Fruit fly (Drosophila melanogaster) whole organism, pupa: ENCODE measurements around the gene ais.
A peak's percentile ranks its signal among the peaks of the same experiment; 100 is the strongest.

ENCODE experiments used
- CG10348 ChIP-seq: fragments of 200-800 bp; sonication (Bioruptor generic); IDR thresholded peaks from 2 replicates; pipeline ENCODE4 v1.3.6; 2022; ENCODE audit warnings: missing biosample characterization, missing genetic modification characterization
- CG12605 ChIP-seq: fragments of 200-800 bp; sonication (Bioruptor generic); IDR thresholded peaks from 2 replicates; pipeline ENCODE4 v1.3.6; 2022; ENCODE audit warnings: missing biosample characterization, missing genetic modification characterization
- CG13204 ChIP-seq: fragments of 200-800 bp; sonication (Bioruptor generic); optimal IDR thresholded peaks from 2 replicates; lab custom pipeline; 2018; ENCODE audit warnings: missing biosample characterization, mild to moderate bottlenecking, missing genetic modification characterization, moderate library complexity
- CG14655 ChIP-seq: fragments of 200-800 bp; sonication (Bioruptor generic); optimal IDR thresholded peaks from 3 replicates; lab custom pipeline; 2017; ENCODE audit warnings: mild to moderate bottlenecking, missing biosample characterization, missing genetic modification reagents, missing genetic modification characterization
- CG15710 ChIP-seq: fragments of 200-800 bp; sonication (Bioruptor generic); optimal IDR thresholded peaks from 2 replicates; lab custom pipeline; 2018; ENCODE audit warnings: missing biosample characterization, mild to moderate bottlenecking, missing genetic modification characterization, moderate library complexity
- CG17806 ChIP-seq: fragments of 200-800 bp; sonication (Bioruptor generic); optimal IDR thresholded peaks from 2 replicates; lab custom pipeline; 2018; ENCODE audit warnings: missing biosample characterization, mild to moderate bottlenecking, missing genetic modification characterization, moderate library complexity
- CG32121 ChIP-seq: fragments of 200-800 bp; sonication (Bioruptor generic); IDR thresholded peaks from 2 replicates; pipeline ENCODE4 v1.3.6; 2022; ENCODE audit warnings: missing biosample characterization, missing genetic modification characterization
- CG34367 ChIP-seq: fragments of 200-800 bp; sonication (Bioruptor generic); optimal IDR thresholded peaks from 2 replicates; lab custom pipeline; 2018; ENCODE audit warnings: missing biosample characterization, mild to moderate bottlenecking, missing genetic modification characterization
- CG4496 ChIP-seq: fragments of 200-800 bp; sonication (Bioruptor generic); IDR thresholded peaks from 3 replicates; pipeline ENCODE4 v1.3.6; 2022; ENCODE audit warnings: missing biosample characterization, missing genetic modification characterization
- CG8159 ChIP-seq: fragments of 200-800 bp; sonication (Bioruptor generic); optimal IDR thresholded peaks from 3 replicates; lab custom pipeline; 2018; ENCODE audit warnings: missing biosample characterization, mild to moderate bottlenecking, missing genetic modification characterization, moderate library complexity
- CG8301 ChIP-seq: fragments of 200-800 bp; sonication (Bioruptor generic); optimal IDR thresholded peaks from 2 replicates; lab custom pipeline; 2018; ENCODE audit warnings: missing biosample characterization, mild to moderate bottlenecking, missing genetic modification characterization
- CG9948 ChIP-seq: fragments of 200-800 bp; sonication (Bioruptor generic); optimal IDR thresholded peaks from 2 replicates; lab custom pipeline; 2018; ENCODE audit warnings: missing biosample characterization, mild to moderate bottlenecking, missing genetic modification characterization, moderate library complexity
- D1 ChIP-seq: fragments of 200-800 bp; sonication (Bioruptor generic); optimal IDR thresholded peaks from 2 replicates; lab custom pipeline; 2018; ENCODE audit warnings: missing biosample characterization, mild to moderate bottlenecking, missing genetic modification characterization, moderate library complexity
- EcR ChIP-seq: fragments of 200-800 bp; sonication (Bioruptor generic); optimal IDR thresholded peaks from 3 replicates; lab custom pipeline; 2019; ENCODE audit warnings: missing biosample characterization, missing genetic modification characterization, mild to moderate bottlenecking, moderate library complexity, missing genetic modification reagents
- Ets98B ChIP-seq: fragments of 200-800 bp; sonication (Bioruptor generic); IDR thresholded peaks from 2 replicates; pipeline ENCODE4 v1.3.6; 2022; ENCODE audit warnings: missing biosample characterization, missing genetic modification characterization
- Pif1A ChIP-seq: fragments of 200-800 bp; sonication (Bioruptor generic); optimal IDR thresholded peaks from 3 replicates; lab custom pipeline; 2016; ENCODE audit warnings: missing biosample characterization, missing genetic modification characterization
- Pif1B ChIP-seq: fragments of 200-800 bp; sonication (Bioruptor generic); optimal IDR thresholded peaks from 3 replicates; lab custom pipeline; 2016; ENCODE audit warnings: missing biosample characterization, missing genetic modification characterization
- Snoo ChIP-seq: fragments of 200-800 bp; sonication (Bioruptor generic); optimal IDR thresholded peaks from 3 replicates; lab custom pipeline; 2017; ENCODE audit warnings: missing biosample characterization, mild to moderate bottlenecking, missing genetic modification characterization, inconsistent platforms
- fd96Ca ChIP-seq: fragments of 200-800 bp; sonication (Bioruptor generic); IDR thresholded peaks from 3 replicates; pipeline ENCODE4 v1.3.6; 2022; ENCODE audit warnings: missing biosample characterization, missing genetic modification characterization
- gl ChIP-seq: fragments of 200-800 bp; sonication (Bioruptor generic); optimal IDR thresholded peaks from 2 replicates; lab custom pipeline; 2018; ENCODE audit warnings: missing biosample characterization, mild to moderate bottlenecking, missing genetic modification characterization
- rn ChIP-seq: fragments of 200-800 bp; sonication (Bioruptor generic); IDR thresholded peaks from 2 replicates; pipeline ENCODE4 v1.3.6; 2022; ENCODE audit warnings: missing biosample characterization, missing genetic modification characterization

Gene ais

dm6 chr3L:17757156-17758083 is 47.1 kb downstream of the ais start:
- TF ChIP-seq Snoo (tag; lab: Kevin White, UChicago) = no peak
- peak; percentile 61 for TF ChIP-seq CG34367 (tag; lab: Kevin White, UChicago)
- peak; percentile 66; the same call in 1 of the 3 replicates for TF ChIP-seq CG4496 (GFP tag; lab: Robert Waterston, UW)
- TF ChIP-seq rn (GFP tag; lab: Robert Waterston, UW) = no peak
- peak; percentile 72 for TF ChIP-seq Pif1A (GFP tag; lab: Kevin White, UChicago)
- peak; percentile 19 for TF ChIP-seq CG13204 (GFP tag; lab: Kevin White, UChicago)
- TF ChIP-seq CG32121 = peak; percentile 37; the same call in 1 of the 2 replicates
- peak; percentile 76 for TF ChIP-seq CG9948 (tag; lab: Kevin White, UChicago)
- TF ChIP-seq CG12605 (GFP tag; lab: Robert Waterston, UW) = peak; percentile 25; the same call in 1 of the 2 replicates
- TF ChIP-seq gl (tag; lab: Kevin White, UChicago) = peak; percentile 1
- TF ChIP-seq CG14655 (GFP tag; lab: Kevin White, UChicago) = peak; percentile 83
- no peak for TF ChIP-seq CG10348 (GFP tag; lab: Robert Waterston, UW)
- peak; percentile 78 for TF ChIP-seq CG15710
- peak; percentile 47 for TF ChIP-seq EcR (GFP tag; lab: Kevin White, UChicago)
- TF ChIP-seq fd96Ca (GFP tag; lab: Robert Waterston, UW) = no peak
- peak; percentile 70 for TF ChIP-seq CG17806 (tag; lab: Kevin White, UChicago)
- peak; percentile 61 for TF ChIP-seq D1 (tag; lab: Kevin White, UChicago)
- TF ChIP-seq Pif1B (GFP tag; lab: Kevin White, UChicago) = peak; percentile 71
- peak; percentile 79 for TF ChIP-seq CG8301 (tag; lab: Kevin White, UChicago)
- TF ChIP-seq CG8159 = peak; percentile 88
- no peak; the same call in 1 of the 2 replicates for TF ChIP-seq Ets98B (GFP tag; lab: Robert Waterston, UW)

dm6 chr3L:17754285-17754684 is 50.2 kb downstream of the ais start:
- TF ChIP-seq CG32121 (no peak), Ets98B (GFP tag; lab: Robert Waterston, UW) (no peak), CG14655 (GFP tag; lab: Kevin White, UChicago) (no peak), CG8301 (tag; lab: Kevin White, UChicago) (no peak), CG9948 (tag; lab: Kevin White, UChicago) (no peak), CG15710 (no peak), CG34367 (tag; lab: Kevin White, UChicago) (no peak), rn (GFP tag; lab: Robert Waterston, UW) (no peak), D1 (tag; lab: Kevin White, UChicago) (no peak), fd96Ca (GFP tag; lab: Robert Waterston, UW) (no peak), gl (tag; lab: Kevin White, UChicago) (no peak), CG8159 (no peak), CG17806 (tag; lab: Kevin White, UChicago) (no peak), CG4496 (GFP tag; lab: Robert Waterston, UW) (no peak), Snoo (tag; lab: Kevin White, UChicago) (no peak), EcR (GFP tag; lab: Kevin White, UChicago) (no peak)
